Worm (Caenorhabditis elegans) whole organism, L2 larva: Measurements from ENCODE around the gene T08B1.1.

ENCODE experiments used
- C34F6.9 ChIP-seq: fragments of 150-350 bp; optimal IDR thresholded peaks from 2 replicates; lab custom pipeline; 2014; ENCODE audit warnings: missing biosample characterization, missing genetic modification characterization
- R02D3.7 ChIP-seq: fragments of 150-350 bp; optimal IDR thresholded peaks from 2 replicates; lab custom pipeline; 2014; ENCODE audit warnings: missing biosample characterization, missing genetic modification characterization
- Y55F3AM.14 ChIP-seq: fragments of 200-800 bp; sonication (Bioruptor generic); optimal IDR thresholded peaks from 2 replicates; lab custom pipeline; 2018; ENCODE audit warnings: mild to moderate bottlenecking, missing genetic modification characterization, missing compliant biosample characterization
- ZK546.5 ChIP-seq: sonication (generic microtip); optimal IDR thresholded peaks from 2 replicates; lab custom pipeline; 2017; ENCODE audit warnings: missing biosample characterization, missing genetic modification characterization
- alr-1 ChIP-seq: fragments of 150-350 bp; optimal IDR thresholded peaks from 2 replicates; lab custom pipeline; 2014; ENCODE audit warnings: missing biosample characterization, missing genetic modification characterization
- ama-1 ChIP-seq: fragments of 150-350 bp; optimal IDR thresholded peaks from 2 replicates; lab custom pipeline; 2018; ENCODE audit warnings: inconsistent platforms
- blmp-1 ChIP-seq: sonication (generic microtip); optimal IDR thresholded peaks from 2 replicates; lab custom pipeline; 2017; ENCODE audit warnings: missing genetic modification characterization, mild to moderate bottlenecking, missing compliant biosample characterization, antibody characterized with exemption, moderate library complexity; ENCODE audit not compliant: insufficient read depth
- ceh-16 ChIP-seq: fragments of 150-350 bp; optimal IDR thresholded peaks from 2 replicates; lab custom pipeline; 2014; ENCODE audit warnings: missing biosample characterization, missing genetic modification characterization
- crh-2 ChIP-seq: sonication (generic microtip); optimal IDR thresholded peaks from 2 replicates; lab custom pipeline; 2017; ENCODE audit warnings: missing biosample characterization, missing genetic modification characterization
- dmd-4 ChIP-seq: sonication (generic microtip); optimal IDR thresholded peaks from 2 replicates; lab custom pipeline; 2017; ENCODE audit warnings: missing biosample characterization, missing genetic modification characterization
- egl-27 ChIP-seq: sonication (generic microtip); optimal IDR thresholded peaks from 3 replicates; lab custom pipeline; 2017; ENCODE audit warnings: missing biosample characterization, missing genetic modification reagents, missing genetic modification characterization
- elt-1 ChIP-seq: fragments of 150-350 bp; optimal IDR thresholded peaks from 2 replicates; lab custom pipeline; 2014; ENCODE audit warnings: missing biosample characterization, missing genetic modification characterization
- elt-3 ChIP-seq: sonication (generic microtip); optimal IDR thresholded peaks from 2 replicates; lab custom pipeline; 2017; ENCODE audit warnings: missing biosample characterization, missing genetic modification characterization
- gmeb-1 ChIP-seq: fragments of 150-350 bp; optimal IDR thresholded peaks from 2 replicates; lab custom pipeline; 2014; ENCODE audit warnings: missing biosample characterization, missing genetic modification characterization
- lin-11 ChIP-seq: fragments of 150-350 bp; sonication (generic microtip); optimal IDR thresholded peaks from 2 replicates; lab custom pipeline; 2014; ENCODE audit warnings: missing biosample characterization, missing genetic modification characterization, inconsistent platforms, mixed read lengths
- lin-13 ChIP-seq: fragments of 150-350 bp; optimal IDR thresholded peaks from 2 replicates; lab custom pipeline; 2014; ENCODE audit warnings: missing biosample characterization, missing genetic modification reagents, missing genetic modification characterization
- lin-39 ChIP-seq: fragments of 150-350 bp; optimal IDR thresholded peaks from 2 replicates; lab custom pipeline; 2014; ENCODE audit warnings: missing biosample characterization, missing genetic modification reagents, missing genetic modification characterization
- lsy-2 ChIP-seq, 2 experiments: fragments of 150-350 bp in 1 of 2; sonication (generic microtip) in 1 of 2; optimal IDR thresholded peaks; 2 replicates each; lab custom pipeline; 2014 to 2017; ENCODE audit warnings: missing biosample characterization in 2 of 2, missing genetic modification characterization in 2 of 2
- mbf-1 ChIP-seq: sonication (generic microtip); optimal IDR thresholded peaks from 2 replicates; lab custom pipeline; 2017; ENCODE audit warnings: missing biosample characterization, missing genetic modification characterization
- nhr-10 ChIP-seq: sonication (generic microtip); optimal IDR thresholded peaks from 2 replicates; lab custom pipeline; 2017; ENCODE audit warnings: missing biosample characterization, missing genetic modification characterization
- nhr-11 ChIP-seq: fragments of 150-350 bp; optimal IDR thresholded peaks from 2 replicates; lab custom pipeline; 2014; ENCODE audit warnings: missing biosample characterization, missing genetic modification characterization
- nhr-129 ChIP-seq: fragments of 150-350 bp; optimal IDR thresholded peaks from 2 replicates; lab custom pipeline; 2014; ENCODE audit warnings: missing biosample characterization, missing genetic modification characterization
- nhr-21 ChIP-seq: fragments of 150-350 bp; optimal IDR thresholded peaks from 2 replicates; lab custom pipeline; 2014; ENCODE audit warnings: missing biosample characterization, missing genetic modification characterization
- nhr-23 ChIP-seq: fragments of 150-350 bp; optimal IDR thresholded peaks from 2 replicates; lab custom pipeline; 2014; ENCODE audit warnings: missing biosample characterization, missing genetic modification reagents, missing genetic modification characterization
- nhr-237 ChIP-seq: fragments of 150-350 bp; optimal IDR thresholded peaks from 2 replicates; lab custom pipeline; 2014; ENCODE audit warnings: missing biosample characterization, missing genetic modification characterization
- nhr-25 ChIP-seq: fragments of 150-350 bp; sonication (generic microtip); optimal IDR thresholded peaks from 3 replicates; lab custom pipeline; 2014; ENCODE audit warnings: missing biosample characterization, missing genetic modification characterization
- nhr-6 ChIP-seq: fragments of 150-350 bp; optimal IDR thresholded peaks from 2 replicates; lab custom pipeline; 2014; ENCODE audit warnings: missing biosample characterization, missing genetic modification characterization
- nhr-77 ChIP-seq: fragments of 150-350 bp; optimal IDR thresholded peaks from 2 replicates; lab custom pipeline; 2014; ENCODE audit warnings: missing biosample characterization, missing genetic modification characterization
- sem-4 ChIP-seq: fragments of 150-350 bp; optimal IDR thresholded peaks from 2 replicates; lab custom pipeline; 2014; ENCODE audit warnings: missing biosample characterization, missing genetic modification reagents, missing genetic modification characterization
- skn-1 ChIP-seq: sonication (generic microtip); optimal IDR thresholded peaks from 2 replicates; lab custom pipeline; 2017; ENCODE audit warnings: missing biosample characterization, missing genetic modification characterization
- sma-3 ChIP-seq: sonication (generic microtip); optimal IDR thresholded peaks from 2 replicates; lab custom pipeline; 2016; ENCODE audit warnings: missing genetic modification reagents, missing genetic modification characterization, missing compliant biosample characterization
- sma-9 ChIP-seq, 2 experiments: fragments of 150-350 bp in 1 of 2; sonication (generic microtip) in 1 of 2; optimal IDR thresholded peaks; 2 replicates each; lab custom pipeline; 2014 to 2016; ENCODE audit warnings: missing genetic modification characterization in 2 of 2, mild to moderate bottlenecking in 1 of 2, missing biosample characterization in 1 of 2, missing compliant biosample characterization in 1 of 2, missing genetic modification reagents in 1 of 2, moderate library complexity in 1 of 2
- snpc-4 ChIP-seq: fragments of 150-350 bp; optimal IDR thresholded peaks from 2 replicates; lab custom pipeline; 2014; ENCODE audit warnings: missing biosample characterization, missing genetic modification characterization
- unc-55 ChIP-seq: fragments of 150-350 bp; sonication (generic microtip); optimal IDR thresholded peaks from 3 replicates; lab custom pipeline; 2014; ENCODE audit warnings: missing biosample characterization, missing genetic modification reagents, missing genetic modification characterization
- unc-62 ChIP-seq: fragments of 150-350 bp; optimal IDR thresholded peaks from 2 replicates; lab custom pipeline; 2014; ENCODE audit warnings: missing biosample characterization, missing genetic modification reagents, missing genetic modification characterization
- zag-1 ChIP-seq: fragments of 150-350 bp; optimal IDR thresholded peaks from 2 replicates; lab custom pipeline; 2014; ENCODE audit warnings: missing biosample characterization, missing genetic modification characterization
- ztf-1 ChIP-seq: fragments of 200-800 bp; sonication (Bioruptor generic); conservative IDR thresholded peaks from 2 replicates; pipeline ENCODE4 v1.3.6; 2022; ENCODE audit warnings: missing genetic modification characterization, missing compliant biosample characterization
- ztf-4 ChIP-seq: fragments of 150-350 bp; optimal IDR thresholded peaks from 2 replicates; lab custom pipeline; 2014; ENCODE audit warnings: missing biosample characterization, missing genetic modification characterization

T08B1.1 gene

ce11 chrV:1978968-1979367 is 7.9 kb downstream of the T08B1.1 start, which contains the start of gene T08B1.4:
Gene T08B1.4 (plus strand): TSS chrV:1979268.
- TF ChIP-seq nhr-23 (no peak), ZK546.5 (tag; lab: Kevin White, UChicago) (no peak), nhr-21 (tag; lab: Kevin White, UChicago) (no peak), lin-11 (tag; lab: Kevin White, UChicago) (no peak), C34F6.9 (tag; lab: Kevin White, UChicago) (no peak), gmeb-1 (tag; lab: Kevin White, UChicago) (no peak), ama-1 (lab: Kevin White, UChicago) (no peak)

- TF ChIP-seq R02D3.7 (tag; lab: Kevin White, UChicago) (no peak), alr-1 (tag; lab: Kevin White, UChicago) (no peak), nhr-11 (tag; lab: Kevin White, UChicago) (no peak), zag-1 (no peak), nhr-6 (tag; lab: Kevin White, UChicago) (no peak), nhr-21 (tag; lab: Kevin White, UChicago) (no peak), C34F6.9 (tag; lab: Kevin White, UChicago) (no peak), ama-1 (lab: Kevin White, UChicago) (no peak)
- TF ChIP-seq, all 48 proteins: peak for 0
These were observed 11.8 kb downstream of the T08B1.1 start, which contains the start of gene fbxa-201 for ce11 chrV:1975049-1975448. Gene fbxa-201 (plus strand): TSS chrV:1975349.

- TF ChIP-seq nhr-25 (tag; lab: Kevin White, UChicago) (no peak), ztf-1 (GFP tag; lab: Robert Waterston, UW) (no peak), zag-1 (no peak), elt-1 (no peak), nhr-6 (tag; lab: Kevin White, UChicago) (no peak), nhr-10 (tag; lab: Kevin White, UChicago) (no peak), lin-39 (no peak), blmp-1 (tag; lab: Kevin White, UChicago) (no peak), crh-2 (no peak), unc-62 (GFP tag; lab: Kevin White, UChicago) (no peak), ZK546.5 (tag; lab: Kevin White, UChicago) (no peak)
These were observed 17.2 kb downstream of the T08B1.1 start for ce11 chrV:1969690-1970089.

- TF ChIP-seq ama-1 (lab: Kevin White, UChicago) (no peak), elt-3 (tag; lab: Kevin White, UChicago) (no peak), mbf-1 (tag; lab: Kevin White, UChicago) (no peak), crh-2 (no peak), gmeb-1 (tag; lab: Kevin White, UChicago) (no peak), Y55F3AM.14 (GFP tag; lab: Kevin White, UChicago) (no peak), nhr-25 (tag; lab: Kevin White, UChicago) (no peak), unc-62 (GFP tag; lab: Kevin White, UChicago) (no peak), nhr-237 (tag; lab: Kevin White, UChicago) (no peak), egl-27 (tag; lab: Kevin White, UChicago) (no peak), skn-1 (tag; lab: Kevin White, UChicago) (no peak), ztf-4 (no peak), nhr-77 (tag; lab: Kevin White, UChicago) (no peak), snpc-4 (tag; lab: Kevin White, UChicago) (no peak), sem-4 (tag; lab: Kevin White, UChicago) (no peak), unc-55 (GFP tag; lab: Kevin White, UChicago) (no peak), ceh-16 (tag; lab: Kevin White, UChicago) (no peak), lin-11 (tag; lab: Kevin White, UChicago) (no peak)
- TF ChIP-seq, all 48 proteins: peak for 0
These were observed 17.6 kb downstream of the T08B1.1 start, which contains the start of gene acs-3 for ce11 chrV:1969228-1969627. Gene acs-3 (plus strand): TSS chrV:1969528.

DNA sequence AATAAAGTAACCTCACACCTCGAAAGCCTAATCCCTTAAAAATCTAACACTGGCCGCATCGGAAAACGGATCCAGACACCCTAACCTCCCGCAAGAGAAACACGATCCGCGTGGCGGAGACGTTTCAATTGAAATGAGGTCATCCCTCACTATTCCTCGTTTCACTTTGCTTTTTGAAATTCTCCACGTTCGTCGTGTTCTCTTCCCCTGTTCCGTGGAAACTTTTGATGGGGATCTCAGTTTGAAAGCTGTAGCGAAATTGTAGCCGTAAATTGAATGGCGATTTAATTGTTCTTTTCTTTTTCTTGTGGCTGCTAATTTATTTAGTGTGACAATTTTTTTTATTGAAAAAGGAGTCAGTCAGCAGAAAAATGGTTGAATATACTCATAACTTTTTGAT is 18.0 kb downstream of the T08B1.1 start:
- TF ChIP-seq C34F6.9 (tag; lab: Kevin White, UChicago) (no peak), lsy-2 (tag; optimal IDR thresholded peaks at IDR 0.05; lab: Kevin White, UChicago) (no peak), lin-13 (no peak), nhr-129 (no peak), zag-1 (no peak), egl-27 (tag; lab: Kevin White, UChicago) (no peak), elt-3 (tag; lab: Kevin White, UChicago) (no peak), Y55F3AM.14 (GFP tag; lab: Kevin White, UChicago) (no peak), R02D3.7 (tag; lab: Kevin White, UChicago) (no peak), sma-3 (GFP tag; lab: Kevin White, UChicago) (no peak), sma-9 (GFP tag; optimal IDR thresholded peaks at IDR 0.05; lab: Kevin White, UChicago) (no peak), sma-9 (tag; optimal IDR thresholded peaks at IDR 0.05; lab: Kevin White, UChicago) (no peak), unc-55 (GFP tag; lab: Kevin White, UChicago) (no peak), dmd-4 (tag; lab: Kevin White, UChicago) (no peak), nhr-25 (tag; lab: Kevin White, UChicago) (no peak), ama-1 (lab: Kevin White, UChicago) (no peak)
